Worm (Caenorhabditis elegans): ENCODE measurements around the gene dnc-1.

- no peak for TF ChIP-seq ama-1 (optimal IDR thresholded peaks at IDR 0.05)
- TF ChIP-seq B0310.2 (tag; optimal IDR thresholded peaks at IDR 0.05): no peak
- TF ChIP-seq flt-1 (GFP tag; IDR thresholded peaks at IDR 0.05): no peak
- no peak for TF ChIP-seq F13C5.2 (tag; optimal IDR thresholded peaks at IDR 0.05)
- TF ChIP-seq ets-7 (tag; optimal IDR thresholded peaks at IDR 0.05): no peak
Observed at ce11 chrIV:10880264-10880663, 52.7 kb downstream of the dnc-1 start, which contains the start of gene fipr-15.
